Worm (Caenorhabditis elegans): ENCODE results near the gene vab-19.

- no peak for TF ChIP-seq hnd-1 (tag; optimal IDR thresholded peaks at IDR 0.05)
- no peak for TF ChIP-seq aly-1 (tag; optimal IDR thresholded peaks at IDR 0.05)
- TF ChIP-seq ama-1 (optimal IDR thresholded peaks at IDR 0.05), result no peak
- no peak for TF ChIP-seq flt-1 (GFP tag; IDR thresholded peaks at IDR 0.05)
- no peak for TF ChIP-seq tbx-11 (GFP tag; IDR thresholded peaks at IDR 0.05)
- no peak for TF ChIP-seq ets-7 (tag; optimal IDR thresholded peaks at IDR 0.05)
- no peak for TF ChIP-seq B0310.2 (tag; optimal IDR thresholded peaks at IDR 0.05)
- no peak for TF ChIP-seq scrt-1 (GFP tag; IDR thresholded peaks at IDR 0.05)
- no peak for TF ChIP-seq sea-1 (GFP tag; conservative IDR thresholded peaks at IDR 0.05)
- no peak for TF ChIP-seq ceh-36 (tag; optimal IDR thresholded peaks at IDR 0.05)
- no peak for TF ChIP-seq hmg-4 (GFP tag; optimal IDR thresholded peaks at IDR 0.05)
These were observed 31.5 kb upstream of the vab-19 start for ce11 chrII:2411555-2411954.
